Fruit fly (Drosophila melanogaster) whole organism, embryonic: ENCODE data around the gene slmo.

Experiments
- Atf6 ChIP-seq: fragments of 200-800 bp; sonication (Bioruptor generic); IDR thresholded peaks from 2 replicates; pipeline ENCODE4 v1.3.6; 2022; ENCODE audit warnings: missing biosample characterization, missing genetic modification characterization
- B-H2 ChIP-seq: fragments of 200-800 bp; sonication (Bioruptor generic); optimal IDR thresholded peaks from 2 replicates; lab custom pipeline; 2018; ENCODE audit warnings: missing biosample characterization, mild to moderate bottlenecking, missing genetic modification characterization
- Bteb2 ChIP-seq: fragments of 200-800 bp; sonication (Bioruptor generic); optimal IDR thresholded peaks from 2 replicates; lab custom pipeline; 2016; ENCODE audit warnings: missing biosample characterization, missing genetic modification characterization
- CG10565 ChIP-seq: fragments of 200-800 bp; sonication (Bioruptor generic); optimal IDR thresholded peaks from 3 replicates; lab custom pipeline; 2016; ENCODE audit warnings: missing biosample characterization, mild to moderate bottlenecking, missing genetic modification characterization
- CG11093 ChIP-seq: fragments of 200-800 bp; sonication (Bioruptor generic); IDR thresholded peaks from 3 replicates; pipeline ENCODE4 v1.3.6; 2022; ENCODE audit warnings: missing biosample characterization, missing genetic modification characterization
- CG11398 ChIP-seq: fragments of 200-800 bp; sonication (Bioruptor generic); optimal IDR thresholded peaks from 2 replicates; lab custom pipeline; 2016; ENCODE audit warnings: missing biosample characterization, missing genetic modification characterization
- CG13775 ChIP-seq: fragments of 200-800 bp; sonication (Bioruptor generic); optimal IDR thresholded peaks from 3 replicates; lab custom pipeline; 2017; ENCODE audit warnings: missing biosample characterization, mild to moderate bottlenecking, missing genetic modification characterization
- CG15514 ChIP-seq: fragments of 200-800 bp; sonication (Bioruptor generic); optimal IDR thresholded peaks from 3 replicates; lab custom pipeline; 2017; ENCODE audit warnings: missing biosample characterization, missing genetic modification characterization, mild to moderate bottlenecking, moderate library complexity, missing genetic modification reagents
- CG15601 ChIP-seq: fragments of 200-800 bp; sonication (Bioruptor generic); optimal IDR thresholded peaks from 3 replicates; lab custom pipeline; 2019; ENCODE audit warnings: missing biosample characterization, mild to moderate bottlenecking, missing genetic modification characterization, moderate library complexity
- CG17612 ChIP-seq: fragments of 200-800 bp; sonication (Bioruptor generic); IDR thresholded peaks from 2 replicates; pipeline ENCODE4 v1.3.6; 2022; ENCODE audit warnings: missing biosample characterization, missing genetic modification characterization
- CG18011 ChIP-seq: fragments of 200-800 bp; sonication (Bioruptor generic); optimal IDR thresholded peaks from 2 replicates; lab custom pipeline; 2017; ENCODE audit warnings: missing biosample characterization, missing genetic modification characterization, mild to moderate bottlenecking, moderate library complexity, missing genotype
- CG2889 ChIP-seq: fragments of 200-800 bp; sonication (Bioruptor generic); IDR thresholded peaks from 3 replicates; pipeline ENCODE4 v1.3.6; 2022; ENCODE audit warnings: missing biosample characterization, missing genetic modification characterization
- CG31224 ChIP-seq: fragments of 200-800 bp; sonication (Bioruptor generic); IDR thresholded peaks from 2 replicates; pipeline ENCODE4 v1.3.6; 2022; ENCODE audit warnings: missing biosample characterization, missing genetic modification characterization
- CG34224 ChIP-seq: fragments of 200-800 bp; sonication (Bioruptor generic); IDR thresholded peaks from 3 replicates; pipeline ENCODE4 v1.3.6; 2022; ENCODE audit warnings: missing biosample characterization, missing genetic modification characterization; ENCODE audit not compliant: partially characterized antibody
- CG4424 ChIP-seq: fragments of 200-800 bp; sonication (Bioruptor generic); optimal IDR thresholded peaks from 3 replicates; lab custom pipeline; 2016; ENCODE audit warnings: missing biosample characterization, missing genetic modification characterization
- CG4617 ChIP-seq: fragments of 200-800 bp; sonication (Bioruptor generic); optimal IDR thresholded peaks from 3 replicates; lab custom pipeline; 2016; ENCODE audit warnings: missing biosample characterization, missing genetic modification characterization, borderline replicate concordance
- CG6654 ChIP-seq: fragments of 200-800 bp; sonication (Bioruptor generic); optimal IDR thresholded peaks from 2 replicates; lab custom pipeline; 2017; ENCODE audit warnings: missing biosample characterization, mild to moderate bottlenecking, missing genetic modification characterization
- CG6765 ChIP-seq: fragments of 200-800 bp; sonication (Bioruptor generic); optimal IDR thresholded peaks from 3 replicates; lab custom pipeline; 2017; ENCODE audit warnings: missing biosample characterization, mild to moderate bottlenecking, missing genetic modification characterization
- CG7745 ChIP-seq: fragments of 200-800 bp; sonication (Bioruptor generic); optimal IDR thresholded peaks from 2 replicates; lab custom pipeline; 2018; ENCODE audit warnings: missing biosample characterization, mild to moderate bottlenecking, missing genetic modification characterization, moderate library complexity
- CG8359 ChIP-seq: fragments of 200-800 bp; sonication (Bioruptor generic); optimal IDR thresholded peaks from 2 replicates; lab custom pipeline; 2017; ENCODE audit warnings: missing biosample characterization, mild to moderate bottlenecking, missing genetic modification characterization, borderline replicate concordance
- CG9876 ChIP-seq: fragments of 200-800 bp; sonication (Bioruptor generic); optimal IDR thresholded peaks from 2 replicates; lab custom pipeline; 2016; ENCODE audit warnings: missing biosample characterization, missing genetic modification characterization
- Camta ChIP-seq: fragments of 200-800 bp; sonication (Bioruptor generic); optimal IDR thresholded peaks from 2 replicates; lab custom pipeline; 2016; ENCODE audit warnings: missing biosample characterization, missing genetic modification characterization
- CoRest ChIP-seq: fragments of 200-800 bp; sonication (Bioruptor generic); optimal IDR thresholded peaks from 3 replicates; lab custom pipeline; 2018; ENCODE audit warnings: missing biosample characterization, mild to moderate bottlenecking, missing genetic modification characterization, moderate library complexity
- Drgx ChIP-seq: fragments of 200-800 bp; sonication (Bioruptor generic); IDR thresholded peaks from 2 replicates; pipeline ENCODE4 v1.3.6; 2022; ENCODE audit warnings: missing biosample characterization, missing genetic modification characterization
- ERR ChIP-seq: fragments of 200-800 bp; sonication (Bioruptor generic); optimal IDR thresholded peaks from 2 replicates; lab custom pipeline; 2016; ENCODE audit warnings: missing biosample characterization, missing genetic modification characterization
- HLH3B ChIP-seq: fragments of 200-800 bp; sonication (Bioruptor generic); IDR thresholded peaks from 2 replicates; pipeline ENCODE4 v1.3.6; 2022; ENCODE audit warnings: missing biosample characterization, missing genetic modification characterization
- HLH54F ChIP-seq: fragments of 200-800 bp; sonication (Bioruptor generic); optimal IDR thresholded peaks from 3 replicates; lab custom pipeline; 2016; ENCODE audit warnings: missing biosample characterization, missing genetic modification characterization
- MESR4 ChIP-seq: fragments of 200-800 bp; sonication (Bioruptor generic); optimal IDR thresholded peaks from 2 replicates; lab custom pipeline; 2018; ENCODE audit warnings: missing biosample characterization, mild to moderate bottlenecking, missing genetic modification characterization, moderate library complexity
- Med ChIP-seq: fragments of 200-800 bp; sonication (Bioruptor generic); peaks from one replicate; lab custom pipeline; 2016; ENCODE audit warnings: missing biosample characterization, missing genetic modification characterization, mild to moderate bottlenecking, inconsistent platforms, moderate library complexity
- Mrtf ChIP-seq: fragments of 200-800 bp; sonication (Bioruptor generic); IDR thresholded peaks from 3 replicates; pipeline ENCODE4 v1.3.6; 2022; ENCODE audit warnings: missing biosample characterization, missing genetic modification characterization
- Oaz ChIP-seq: fragments of 200-800 bp; sonication (Bioruptor generic); IDR thresholded peaks from 2 replicates; pipeline ENCODE4 v1.3.6; 2022; ENCODE audit warnings: missing biosample characterization, missing genetic modification characterization
- Poxn ChIP-seq: fragments of 200-800 bp; sonication (Bioruptor generic); IDR thresholded peaks from 2 replicates; pipeline ENCODE4 v1.3.6; 2022; ENCODE audit warnings: missing biosample characterization, missing genetic modification characterization
- bab2 ChIP-seq: fragments of 200-800 bp; sonication (Bioruptor generic); optimal IDR thresholded peaks from 2 replicates; lab custom pipeline; 2016; ENCODE audit warnings: missing biosample characterization, missing genetic modification characterization
- dmrt99B ChIP-seq: fragments of 200-800 bp; sonication (Bioruptor generic); optimal IDR thresholded peaks from 2 replicates; lab custom pipeline; 2018; ENCODE audit warnings: missing biosample characterization, mild to moderate bottlenecking, missing genetic modification characterization, moderate library complexity
- dysf ChIP-seq: fragments of 200-800 bp; sonication (Bioruptor generic); IDR thresholded peaks from 3 replicates; pipeline ENCODE4 v1.3.6; 2022; ENCODE audit warnings: missing biosample characterization, missing genetic modification characterization
- fd3F ChIP-seq: fragments of 200-800 bp; sonication (Bioruptor generic); optimal IDR thresholded peaks from 2 replicates; lab custom pipeline; 2018; ENCODE audit warnings: missing biosample characterization, mild to moderate bottlenecking, missing genetic modification characterization, moderate library complexity
- gce ChIP-seq: fragments of 200-800 bp; sonication (Bioruptor generic); IDR thresholded peaks from 3 replicates; pipeline ENCODE4 v1.3.6; 2022; ENCODE audit warnings: missing biosample characterization, missing genetic modification characterization
- gem ChIP-seq: fragments of 200-800 bp; sonication (Bioruptor generic); optimal IDR thresholded peaks from 2 replicates; lab custom pipeline; 2019; ENCODE audit warnings: missing biosample characterization, mild to moderate bottlenecking, missing genetic modification characterization, moderate library complexity
- gsb-n ChIP-seq: fragments of 200-800 bp; sonication (Bioruptor generic); optimal IDR thresholded peaks from 3 replicates; lab custom pipeline; 2018; ENCODE audit warnings: missing biosample characterization, mild to moderate bottlenecking, missing genetic modification characterization
- luna ChIP-seq: fragments of 200-800 bp; sonication (Bioruptor generic); optimal IDR thresholded peaks from 2 replicates; lab custom pipeline; 2016; ENCODE audit warnings: missing biosample characterization, missing genetic modification characterization
- maf-S ChIP-seq: fragments of 200-800 bp; sonication (Bioruptor generic); optimal IDR thresholded peaks from 2 replicates; lab custom pipeline; 2016; ENCODE audit warnings: missing biosample characterization, missing genetic modification characterization
- nom ChIP-seq: fragments of 200-800 bp; sonication (Bioruptor generic); optimal IDR thresholded peaks from 2 replicates; lab custom pipeline; 2017; ENCODE audit warnings: missing biosample characterization, missing genetic modification characterization, mild to moderate bottlenecking, moderate library complexity, missing genetic modification reagents
- pum ChIP-seq: fragments of 200-800 bp; sonication (Bioruptor generic); optimal IDR thresholded peaks from 2 replicates; lab custom pipeline; 2016; ENCODE audit warnings: missing biosample characterization, missing genetic modification characterization
- repo ChIP-seq: fragments of 200-800 bp; sonication (Bioruptor generic); optimal IDR thresholded peaks from 2 replicates; lab custom pipeline; 2016; ENCODE audit warnings: missing biosample characterization, missing genetic modification characterization
- rib ChIP-seq: fragments of 200-800 bp; sonication (Bioruptor generic); IDR thresholded peaks from 2 replicates; pipeline ENCODE4 v1.3.6; 2022; ENCODE audit warnings: missing biosample characterization, missing genetic modification characterization
- sisA ChIP-seq: fragments of 200-800 bp; sonication (Bioruptor generic); IDR thresholded peaks from 2 replicates; pipeline ENCODE4 v1.3.6; 2022; ENCODE audit warnings: missing biosample characterization, missing genetic modification characterization
- slbo ChIP-seq: fragments of 200-800 bp; sonication (Bioruptor generic); IDR thresholded peaks from 2 replicates; pipeline ENCODE4 v1.3.6; 2022; ENCODE audit warnings: missing biosample characterization, missing genetic modification characterization
- tin ChIP-seq: fragments of 200-800 bp; sonication (Bioruptor generic); optimal IDR thresholded peaks from 3 replicates; lab custom pipeline; 2016; ENCODE audit warnings: missing biosample characterization, missing genetic modification characterization
- tna ChIP-seq: fragments of 200-800 bp; sonication (Bioruptor generic); IDR thresholded peaks from 2 replicates; pipeline ENCODE4 v1.3.6; 2022; ENCODE audit warnings: missing biosample characterization, missing genetic modification characterization; ENCODE audit not compliant: partially characterized antibody
- zen2 ChIP-seq: fragments of 200-800 bp; sonication (Bioruptor generic); IDR thresholded peaks from 3 replicates; pipeline ENCODE4 v1.3.6; 2022; ENCODE audit warnings: missing biosample characterization, missing genetic modification characterization; ENCODE audit not compliant: partially characterized antibody

slmo gene

DNA sequence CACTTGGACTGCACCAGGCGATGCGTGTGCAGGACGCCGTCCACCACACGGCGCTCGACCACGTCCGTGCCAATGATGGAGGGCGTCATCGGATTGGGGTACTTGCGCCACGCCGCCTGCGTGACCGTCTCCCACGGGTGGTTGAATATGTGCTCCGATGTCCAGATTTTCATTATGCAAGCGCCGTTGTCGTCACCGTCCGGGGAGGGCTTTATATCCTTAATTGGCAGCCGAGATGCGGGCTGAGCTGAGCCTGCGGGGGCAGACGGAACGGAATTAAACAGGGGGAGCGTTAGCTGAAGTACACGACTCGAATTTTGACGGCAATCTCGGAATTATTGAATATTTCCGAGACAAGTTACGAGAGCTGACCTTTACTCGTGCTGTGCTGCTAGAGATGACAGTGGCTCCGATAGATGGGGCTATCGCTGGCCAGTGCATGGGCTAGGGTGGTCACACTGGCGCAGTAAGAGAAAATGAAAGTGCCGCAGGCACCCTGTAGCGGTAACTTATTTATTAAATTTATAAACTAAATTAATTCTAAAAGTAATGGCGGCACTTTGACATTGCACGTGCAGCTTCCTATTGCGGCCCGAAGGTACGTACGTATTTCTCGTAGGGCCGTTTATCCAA lies 862 bp downstream of the slmo start, which contains the start of gene IPIP (continued):
- no peak for TF ChIP-seq HLH3B
- no peak for TF ChIP-seq CoRest
- TF ChIP-seq CG2889 (GFP tag; lab: Robert Waterston, UW) = no peak
- TF ChIP-seq rib (GFP tag; lab: Robert Waterston, UW) = no peak
- no peak for TF ChIP-seq CG18011
- TF ChIP-seq sisA (GFP tag; lab: Robert Waterston, UW) = 0 out of 2 replicates have a peak, but pooled peaks have one; percentile 4
- no peak for TF ChIP-seq bab2 (GFP tag; lab: Kevin White, UChicago)
- TF ChIP-seq CG6765 = no peak
- TF ChIP-seq CG15601 (tag; lab: Kevin White, UChicago) = no peak
- peak; percentile 91 for TF ChIP-seq Med (GFP tag; lab: Kevin White, UChicago)
- TF ChIP-seq Camta (GFP tag; lab: Kevin White, UChicago) = no peak
- TF ChIP-seq Oaz (GFP tag; lab: Robert Waterston, UW) = no peak
- no peak for TF ChIP-seq CG7745
- peak; percentile 89 for TF ChIP-seq CG4617 (GFP tag; lab: Kevin White, UChicago)
- no peak for TF ChIP-seq CG6654 (GFP tag; lab: Kevin White, UChicago)
- TF ChIP-seq luna = no peak
- peak; percentile 66 for TF ChIP-seq slbo (GFP tag; lab: Robert Waterston, UW)
- no peak for TF ChIP-seq CG31224
- peak; percentile 64 for TF ChIP-seq CG15514
- peak; percentile 10 for TF ChIP-seq CG4424
- no peak for TF ChIP-seq CG11093 (GFP tag; lab: Robert Waterston, UW)
- no peak for TF ChIP-seq gem
- peak; percentile 91 for TF ChIP-seq MESR4
- TF ChIP-seq fd3F (GFP tag; lab: Kevin White, UChicago) = no peak
- TF ChIP-seq CG10565 (GFP tag; lab: Kevin White, UChicago) = no peak
- peak; percentile 75 for TF ChIP-seq CG34224
- no peak for TF ChIP-seq maf-S
- TF ChIP-seq Mrtf = peak; percentile 22; the same call in 1 of the 3 replicates
- no peak for TF ChIP-seq CG13775 (GFP tag; lab: Kevin White, UChicago)
- peak; percentile 79 for TF ChIP-seq tna (GFP tag; lab: Robert Waterston, UW)
- TF ChIP-seq CG17612 (GFP tag; lab: Robert Waterston, UW) = no peak
- no peak for TF ChIP-seq pum (GFP tag; lab: Kevin White, UChicago)
- TF ChIP-seq gsb-n (tag; lab: Kevin White, UChicago) = no peak
- no peak for TF ChIP-seq tin (GFP tag; lab: Kevin White, UChicago)
- TF ChIP-seq dmrt99B (tag; lab: Kevin White, UChicago) = no peak
- no peak for TF ChIP-seq gce (GFP tag; lab: Robert Waterston, UW)
- TF ChIP-seq CG11398 (GFP tag; lab: Kevin White, UChicago) = no peak
- TF ChIP-seq repo = no peak
- TF ChIP-seq Drgx (GFP tag; lab: Robert Waterston, UW) = no peak
- no peak for TF ChIP-seq Poxn
- no peak for TF ChIP-seq CG9876 (GFP tag; lab: Kevin White, UChicago)
- no peak for TF ChIP-seq Atf6
- TF ChIP-seq HLH54F = peak; percentile 34
- peak; percentile 54; the same call in 1 of the 3 replicates for TF ChIP-seq zen2 (GFP tag; lab: Robert Waterston, UW)
- no peak for TF ChIP-seq Bteb2 (GFP tag; lab: Kevin White, UChicago)
- TF ChIP-seq nom (GFP tag; lab: Kevin White, UChicago) = peak; percentile 59
- TF ChIP-seq dysf (GFP tag; lab: Robert Waterston, UW) = 0 out of 3 replicates have a peak, but pooled peaks have one; percentile 1
- TF ChIP-seq ERR (GFP tag; lab: Kevin White, UChicago) = no peak
- peak; percentile 69 for TF ChIP-seq B-H2 (GFP tag; lab: Kevin White, UChicago)
- no peak for TF ChIP-seq CG8359 (GFP tag; lab: Kevin White, UChicago)
